Fruit fly (Drosophila melanogaster): ENCODE results near the gene MetRS-m.

Gene MetRS-m

DNA sequence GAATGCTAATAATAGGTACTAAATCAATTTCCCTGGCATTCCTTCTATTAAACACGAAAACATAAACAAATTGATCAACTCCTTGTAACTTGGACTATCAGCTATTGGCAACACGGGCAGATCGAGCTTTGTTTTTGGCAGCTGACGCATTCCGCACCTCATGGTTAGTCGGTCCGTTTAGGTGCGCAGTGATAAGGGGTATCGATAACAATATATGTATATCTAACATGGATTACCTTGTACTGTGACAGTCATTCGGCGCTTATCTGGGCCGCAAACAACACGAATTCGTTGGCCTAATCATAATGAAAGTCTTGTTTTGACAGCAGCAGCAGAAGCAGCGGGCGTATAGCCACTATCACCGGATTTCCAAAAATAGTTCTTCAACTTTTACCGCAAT is 28.2 kb upstream of the MetRS-m start:
- no peak for TF ChIP-seq CTCF (optimal IDR thresholded peaks at IDR 0.05)
- TF ChIP-seq CG8478 (optimal IDR thresholded peaks at IDR 0.05), result no peak

DNA sequence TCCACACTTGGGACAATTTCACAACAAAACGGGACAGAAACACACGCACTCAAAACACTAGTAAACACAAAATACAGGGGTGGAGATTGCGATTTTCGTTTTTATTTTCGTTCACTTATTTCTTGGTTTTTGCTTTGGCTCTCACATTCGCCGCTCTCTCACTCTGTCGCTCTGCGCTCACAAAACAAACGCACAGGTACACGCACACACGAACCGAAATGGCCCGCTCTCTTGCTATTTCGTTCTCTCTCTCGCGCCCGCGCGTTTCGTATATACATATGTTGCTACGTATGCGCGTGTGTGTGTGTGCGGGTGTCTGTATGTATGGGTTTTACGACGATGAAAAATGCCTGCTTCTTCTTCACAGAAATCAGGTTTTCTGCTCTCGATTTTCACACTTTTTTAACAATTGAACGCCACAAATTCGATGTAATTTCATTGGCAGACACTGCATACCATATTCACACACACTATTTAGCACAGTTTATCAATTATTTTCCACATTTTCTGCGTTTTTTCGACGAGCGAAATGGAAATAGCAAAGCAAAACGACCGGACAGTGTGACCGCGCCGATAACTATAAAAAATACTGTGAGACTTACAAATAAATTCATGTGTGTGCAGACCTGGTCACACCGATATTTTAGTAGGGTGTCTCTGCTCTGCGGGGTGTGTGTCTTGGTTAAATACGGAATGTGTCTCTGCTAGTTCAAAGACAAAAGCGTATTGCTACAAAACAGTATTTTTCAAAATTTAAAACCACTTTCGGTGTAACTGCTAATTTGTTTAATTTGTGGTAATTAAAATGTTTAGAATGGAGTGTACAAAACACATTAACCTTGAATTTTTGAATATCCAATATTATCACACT is 26.8 kb upstream of the MetRS-m start, which contains the start of gene trx:
Gene trx, minus strand, starts transcription at position 584 of the 871 bp plus-strand sequence.
- TF ChIP-seq CTCF (optimal IDR thresholded peaks at IDR 0.05), result peak; percentile 61 to 63
- TF ChIP-seq CG8478 (optimal IDR thresholded peaks at IDR 0.05), result no peak

DNA sequence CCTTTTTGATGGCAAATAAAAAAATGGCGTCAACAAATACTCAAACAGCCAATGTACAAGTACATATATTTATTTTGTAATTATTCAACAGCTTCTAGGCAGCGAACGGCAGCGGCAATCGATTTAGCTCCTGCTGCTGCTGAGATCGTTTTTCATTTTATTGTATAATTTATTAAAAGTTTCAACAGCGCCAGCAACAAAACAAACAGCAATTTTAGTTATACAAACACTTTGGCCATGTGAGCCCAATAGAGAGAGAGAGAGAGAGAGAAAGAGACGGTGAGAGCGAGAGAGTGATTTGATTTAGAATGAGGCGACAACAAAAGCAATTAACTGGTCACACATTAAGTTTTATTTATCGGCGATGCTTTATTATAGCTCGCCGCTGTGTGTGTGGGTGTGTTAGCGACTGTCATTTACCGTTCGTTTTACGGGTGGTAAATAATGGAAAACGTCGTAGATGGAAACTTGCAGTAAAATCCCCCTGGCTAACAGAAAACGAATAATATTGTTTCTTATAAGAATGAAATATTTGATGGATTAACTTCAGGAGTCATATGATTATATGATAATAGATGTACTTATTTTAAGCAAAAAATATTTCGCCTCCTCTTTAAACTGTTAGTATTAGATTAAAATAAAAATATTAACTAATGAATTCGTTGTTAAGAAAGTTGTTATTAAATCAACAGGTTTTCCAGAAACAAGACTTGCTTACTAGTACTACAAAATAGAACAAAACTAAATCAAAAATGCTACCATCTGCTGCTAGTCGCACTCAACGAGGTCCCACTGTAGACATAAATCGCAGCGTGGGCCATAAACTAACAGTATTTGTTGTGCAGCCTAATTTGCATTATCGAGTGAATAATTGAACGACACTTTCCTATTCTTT is 25.5 kb upstream of the MetRS-m start:
- TF ChIP-seq CTCF (optimal IDR thresholded peaks at IDR 0.05) (no peak), CG8478 (optimal IDR thresholded peaks at IDR 0.05) (no peak)

DNA sequence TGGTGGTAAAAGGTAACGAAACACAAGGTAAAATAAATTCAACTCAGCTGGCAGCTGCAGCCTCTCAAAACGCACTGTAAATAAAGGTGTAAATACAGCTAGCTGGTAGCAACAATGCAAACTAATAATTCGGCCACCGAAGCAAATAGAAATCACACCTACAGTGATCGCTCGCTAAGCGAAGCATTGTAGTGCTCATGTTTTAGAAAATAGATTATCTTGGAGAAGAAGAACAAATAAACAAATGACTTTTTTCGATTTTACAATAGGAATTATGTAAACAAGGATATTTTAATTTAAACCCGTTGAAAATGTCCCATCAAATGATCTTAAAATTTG is 24.6 kb upstream of the MetRS-m start:
- TF ChIP-seq CTCF (optimal IDR thresholded peaks at IDR 0.05) (no peak), CG8478 (optimal IDR thresholded peaks at IDR 0.05) (no peak)

DNA sequence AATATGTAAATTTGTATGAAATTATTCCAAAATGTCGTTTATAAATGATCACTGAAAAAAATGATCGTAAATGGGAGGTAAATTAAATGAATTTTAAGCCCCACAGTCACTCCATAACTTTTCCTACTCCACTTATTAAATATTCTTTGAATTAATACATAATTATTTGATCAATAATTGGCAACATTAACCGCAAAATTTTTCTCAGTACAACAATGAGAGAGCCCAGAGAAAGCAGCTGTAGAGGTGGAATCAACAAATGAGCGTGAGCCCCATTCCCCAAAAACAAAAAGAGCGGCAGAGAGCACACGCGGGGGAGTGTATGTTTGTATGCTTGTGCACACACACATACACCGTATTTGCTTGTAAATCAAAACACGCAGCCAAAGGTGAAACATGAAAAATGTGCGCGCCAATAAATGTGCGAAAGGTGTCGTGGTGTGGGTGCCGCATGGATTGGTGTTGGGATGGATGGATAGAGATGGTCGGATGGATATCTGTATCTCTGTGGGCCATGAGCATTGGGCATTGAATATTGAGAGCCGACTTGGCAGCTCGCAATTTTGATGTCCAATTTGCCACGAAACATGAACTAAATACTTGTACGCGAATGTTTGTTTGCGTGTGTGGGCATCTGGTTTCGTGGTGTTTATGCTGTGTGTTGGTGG is 24.1 kb upstream of the MetRS-m start:
- no peak for TF ChIP-seq CG8478 (optimal IDR thresholded peaks at IDR 0.05)
- no peak for TF ChIP-seq CTCF (optimal IDR thresholded peaks at IDR 0.05)

DNA sequence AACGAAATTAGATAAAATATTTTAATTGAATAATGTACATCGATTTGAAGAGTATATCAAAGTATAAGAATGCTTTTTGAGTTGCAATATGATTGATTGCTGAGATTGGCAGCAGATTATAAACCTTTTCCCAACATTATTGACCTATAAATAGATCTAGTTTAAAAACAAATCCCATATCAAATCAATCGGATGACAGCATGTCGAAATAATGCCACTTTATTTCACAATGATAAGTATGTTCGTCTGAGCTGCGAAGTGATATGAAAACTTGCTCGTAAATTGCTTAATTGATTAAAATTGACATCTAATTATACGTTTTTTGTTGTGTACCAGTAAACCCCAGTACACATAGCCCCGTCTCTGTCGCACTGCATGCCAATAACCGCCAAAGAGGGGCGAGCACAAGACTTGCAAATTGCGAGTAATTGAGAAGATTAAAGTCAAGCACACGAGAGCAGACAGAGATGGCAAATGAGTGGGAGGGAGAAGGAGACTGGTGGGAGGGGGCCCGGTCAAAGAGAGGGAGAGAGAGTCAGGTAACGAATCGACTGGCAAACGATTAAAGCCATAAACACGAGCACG is 23.3 kb upstream of the MetRS-m start:
- TF ChIP-seq CG8478 (optimal IDR thresholded peaks at IDR 0.05), result no peak
- TF ChIP-seq CTCF (optimal IDR thresholded peaks at IDR 0.05), result no peak

DNA sequence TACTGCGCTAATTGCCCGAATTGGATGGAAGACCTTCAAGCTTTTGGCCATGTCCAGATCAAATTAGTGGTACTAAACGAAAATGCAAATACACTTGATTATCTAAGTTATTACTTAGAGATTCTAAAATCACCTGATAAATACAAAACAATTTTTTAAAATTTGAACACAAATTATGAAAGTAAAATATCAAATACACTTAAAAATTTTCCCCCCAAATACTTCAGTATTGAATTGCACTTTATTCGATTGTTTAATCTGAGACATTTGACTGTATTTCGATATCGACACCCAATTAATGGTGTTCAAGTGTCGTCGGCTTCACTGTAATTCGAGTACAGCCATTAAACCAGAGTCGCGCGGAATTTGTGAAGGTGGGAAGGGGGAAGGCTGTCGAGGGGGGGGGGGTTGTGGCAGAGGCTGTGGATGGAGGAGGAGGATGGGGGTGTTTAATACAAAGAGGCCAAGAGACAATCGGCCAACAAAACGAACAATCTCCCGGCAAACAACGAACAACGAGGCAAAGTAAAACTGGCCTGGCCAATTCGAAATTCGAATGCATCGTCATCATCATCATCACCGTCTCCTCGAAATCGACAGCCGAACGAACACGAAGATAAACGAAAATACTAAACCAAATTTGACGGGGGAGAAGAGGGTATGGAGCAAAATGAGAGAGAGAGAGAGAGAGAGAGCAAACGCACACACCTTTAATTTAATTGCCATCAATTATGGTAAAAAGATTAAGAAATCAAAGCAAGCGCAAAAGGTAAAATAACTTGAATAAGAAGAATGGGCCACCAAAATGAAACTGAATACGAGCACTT is 22.6 kb upstream of the MetRS-m start:
- TF ChIP-seq CTCF (optimal IDR thresholded peaks at IDR 0.05), result no peak
- no peak for TF ChIP-seq CG8478 (optimal IDR thresholded peaks at IDR 0.05)

DNA sequence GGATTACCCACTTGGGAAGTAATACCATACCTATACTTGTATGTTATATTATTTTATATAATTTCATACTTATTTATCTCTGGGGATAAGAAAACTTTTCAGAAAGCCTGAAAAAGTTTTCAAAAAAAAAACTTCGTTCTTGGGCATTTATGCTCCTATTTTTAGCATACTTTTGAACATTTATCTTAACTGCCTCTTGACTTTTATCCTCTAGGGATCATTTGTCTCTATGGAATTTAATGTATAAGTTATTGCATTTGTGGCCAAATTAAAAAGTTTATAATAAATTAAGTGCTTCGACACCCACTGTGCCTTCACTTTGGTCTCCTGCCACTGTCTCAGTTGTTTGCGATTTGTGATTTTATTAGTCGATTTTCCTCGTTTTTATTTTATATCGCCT is 20.5 kb upstream of the MetRS-m start:
- TF ChIP-seq CTCF (optimal IDR thresholded peaks at IDR 0.05) (no peak), CG8478 (optimal IDR thresholded peaks at IDR 0.05) (no peak)

DNA sequence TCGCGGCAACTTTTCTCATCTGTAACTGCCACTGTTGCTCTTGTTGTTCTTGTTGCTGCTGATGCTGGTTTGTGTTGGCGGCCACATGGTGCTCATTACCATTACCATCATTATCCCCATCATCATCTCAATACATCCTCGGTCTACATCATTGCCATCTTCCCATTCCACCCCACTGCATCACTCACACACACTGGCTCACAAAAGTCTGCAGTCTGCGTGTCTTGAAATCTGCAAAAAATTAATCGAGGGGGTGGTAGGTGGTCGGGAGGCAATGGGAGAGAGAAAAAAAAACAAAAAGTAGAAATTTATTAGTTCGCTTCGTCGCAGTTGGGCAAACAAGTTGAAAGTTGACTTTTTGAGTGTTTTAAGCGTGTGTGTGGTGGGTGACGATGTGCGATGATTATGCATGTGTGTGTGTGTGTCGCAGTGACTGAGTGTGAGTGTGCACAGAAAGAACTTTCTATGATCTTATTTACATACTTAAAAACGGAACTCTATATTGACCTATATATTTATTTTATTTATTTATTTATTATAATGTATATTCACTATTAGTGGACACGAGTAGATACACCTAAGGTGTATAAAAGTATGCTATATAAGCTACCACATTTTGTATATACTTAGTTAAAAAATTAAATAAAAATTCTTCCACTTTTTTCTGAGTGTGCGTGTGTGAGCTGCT is 19.7 kb upstream of the MetRS-m start:
- TF ChIP-seq CTCF (optimal IDR thresholded peaks at IDR 0.05) (no peak), CG8478 (optimal IDR thresholded peaks at IDR 0.05) (no peak)

DNA sequence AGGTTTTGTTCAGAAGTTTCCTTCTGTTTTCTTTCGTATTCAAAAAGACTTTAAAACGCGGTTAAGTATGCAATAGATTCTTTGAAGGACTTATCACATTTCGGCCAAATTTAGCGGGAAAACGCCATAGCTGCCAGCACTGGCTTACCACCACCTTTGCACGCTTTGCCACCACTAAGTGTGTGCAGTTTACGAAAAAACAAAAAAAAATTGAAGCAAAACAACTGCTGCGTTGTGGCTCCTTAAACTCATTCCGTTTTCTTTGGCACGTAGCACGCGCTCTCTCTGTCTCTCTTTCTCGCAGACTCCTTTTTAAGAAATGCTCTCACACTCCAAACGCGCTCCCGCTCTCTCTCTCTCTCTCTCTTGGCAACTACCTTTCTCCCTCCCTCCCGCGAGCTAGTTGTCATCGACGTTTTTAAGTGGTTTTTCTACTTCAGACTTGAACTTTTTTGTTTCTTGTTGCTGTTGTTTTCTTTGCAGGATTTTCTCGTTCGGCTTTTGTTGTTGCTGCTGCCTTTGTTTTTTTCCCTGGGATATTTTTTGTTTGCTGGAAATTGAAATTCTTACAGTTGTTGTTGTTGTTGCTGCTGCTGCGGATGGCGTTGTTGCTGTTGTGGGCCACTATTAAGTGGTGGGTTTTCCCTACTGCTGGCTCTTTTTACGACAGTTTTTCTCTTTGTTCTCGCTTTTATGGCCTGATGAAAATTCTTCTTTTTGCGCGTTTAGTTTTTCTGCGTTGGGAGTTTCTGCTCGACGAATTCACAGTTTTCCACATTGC is 18.9 kb upstream of the MetRS-m start:
- TF ChIP-seq CTCF (optimal IDR thresholded peaks at IDR 0.05), result no peak
- TF ChIP-seq CG8478 (optimal IDR thresholded peaks at IDR 0.05), result no peak

DNA sequence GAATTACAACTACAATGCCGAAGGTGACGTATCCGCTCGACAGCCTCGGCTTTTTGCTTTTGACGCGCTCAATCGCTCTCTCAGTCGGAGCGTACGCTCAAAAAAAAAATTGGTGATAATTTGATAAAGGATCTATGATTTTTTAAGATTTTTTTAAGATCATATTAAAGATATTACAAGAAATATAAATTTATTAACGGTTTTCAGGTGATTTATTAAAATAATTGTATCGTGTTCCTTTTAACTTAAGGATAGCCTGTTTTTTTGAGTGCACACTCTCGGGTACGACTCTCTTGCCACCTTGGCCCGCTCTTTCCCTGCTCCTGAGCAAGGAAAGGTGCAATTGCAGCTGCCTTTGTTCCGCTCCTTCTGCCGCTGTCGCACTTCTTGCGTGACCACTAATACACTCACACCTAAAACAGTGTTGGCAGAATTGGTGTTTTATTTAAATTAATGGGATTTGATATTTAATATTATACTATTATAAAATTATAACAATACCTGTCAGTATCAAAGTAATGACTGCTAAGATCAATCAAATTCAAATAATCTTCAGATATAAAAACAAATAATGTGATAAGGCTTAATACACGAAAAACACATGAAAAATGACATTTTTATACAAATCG is 18.2 kb upstream of the MetRS-m start:
- TF ChIP-seq CG8478 (optimal IDR thresholded peaks at IDR 0.05) (no peak), CTCF (optimal IDR thresholded peaks at IDR 0.05) (no peak)

DNA sequence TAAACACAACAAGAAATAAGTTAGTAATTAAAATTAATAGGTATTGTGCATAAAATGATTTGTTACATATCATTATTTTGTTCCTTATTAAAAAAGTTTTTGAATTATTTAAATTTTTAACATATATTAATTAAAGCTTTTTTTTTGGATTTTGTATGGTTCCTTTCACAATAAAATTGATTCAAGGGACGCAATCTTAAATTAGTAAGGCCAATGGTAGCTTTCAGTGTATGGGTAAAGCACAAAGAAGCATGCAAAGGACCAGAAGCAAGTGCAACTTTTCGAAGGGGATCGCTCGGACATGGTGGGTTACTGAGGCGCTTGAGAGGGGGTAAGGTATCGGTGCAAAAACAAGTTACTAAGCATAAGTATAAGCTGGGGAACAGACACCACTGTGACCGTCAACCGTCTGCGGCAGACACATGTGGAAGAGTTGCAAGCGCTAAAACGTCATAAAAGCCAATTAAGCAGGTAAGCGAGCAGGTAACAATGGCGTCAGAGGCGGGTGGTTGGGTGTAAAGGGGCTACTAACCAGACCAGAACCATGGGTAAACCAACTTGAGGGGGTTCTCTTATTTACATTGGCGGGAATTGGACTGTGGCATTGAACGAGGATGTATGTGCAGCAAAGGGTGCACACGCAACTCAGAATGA is 15.9 kb upstream of the MetRS-m start:
- TF ChIP-seq CG8478 (optimal IDR thresholded peaks at IDR 0.05) (no peak), CTCF (optimal IDR thresholded peaks at IDR 0.05) (no peak)
